Worm (Caenorhabditis elegans): ENCODE results near the gene T05C1.5.

Gene T05C1.5

DNA sequence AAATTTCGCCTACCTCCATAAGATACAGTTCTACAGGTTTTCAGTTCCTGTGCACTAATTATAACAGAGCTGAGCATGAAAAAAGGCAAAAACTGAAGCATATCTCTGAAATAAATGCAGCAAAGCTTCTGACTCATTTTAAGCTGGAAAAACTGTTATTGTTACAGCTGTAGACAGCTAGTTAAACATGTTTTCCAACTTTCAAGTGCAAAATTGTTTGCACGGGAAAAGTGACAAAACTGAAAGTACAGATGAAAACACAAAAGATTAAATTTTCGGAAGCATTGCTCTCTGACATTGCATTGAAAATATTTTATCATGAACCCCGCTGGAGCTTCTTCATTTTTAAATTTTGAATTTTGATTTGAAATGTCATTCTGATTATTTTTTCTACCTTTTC is at the start of gene T05C1.5:
TSS of gene T05C1.5 (minus strand) at position 101 of the 400 bp plus-strand sequence.
- TF ChIP-seq crh-2 (tag; optimal IDR thresholded peaks at IDR 0.05): no peak
- TF ChIP-seq mbf-1 (tag; optimal IDR thresholded peaks at IDR 0.05): no peak
- TF ChIP-seq ceh-82 (tag; optimal IDR thresholded peaks at IDR 0.05): no peak
- TF ChIP-seq gmeb-1 (tag; optimal IDR thresholded peaks at IDR 0.05): no peak
- TF ChIP-seq nhr-12 (tag; optimal IDR thresholded peaks at IDR 0.05): no peak
- no peak for TF ChIP-seq ztf-1 (GFP tag; conservative IDR thresholded peaks at IDR 0.05)
- TF ChIP-seq egl-27 (tag; optimal IDR thresholded peaks at IDR 0.05): no peak
- TF ChIP-seq unc-62 (GFP tag; optimal IDR thresholded peaks at IDR 0.05): no peak
- no peak for TF ChIP-seq zag-1 (tag; optimal IDR thresholded peaks at IDR 0.05)
- TF ChIP-seq elt-3 (tag; optimal IDR thresholded peaks at IDR 0.05): no peak

DNA sequence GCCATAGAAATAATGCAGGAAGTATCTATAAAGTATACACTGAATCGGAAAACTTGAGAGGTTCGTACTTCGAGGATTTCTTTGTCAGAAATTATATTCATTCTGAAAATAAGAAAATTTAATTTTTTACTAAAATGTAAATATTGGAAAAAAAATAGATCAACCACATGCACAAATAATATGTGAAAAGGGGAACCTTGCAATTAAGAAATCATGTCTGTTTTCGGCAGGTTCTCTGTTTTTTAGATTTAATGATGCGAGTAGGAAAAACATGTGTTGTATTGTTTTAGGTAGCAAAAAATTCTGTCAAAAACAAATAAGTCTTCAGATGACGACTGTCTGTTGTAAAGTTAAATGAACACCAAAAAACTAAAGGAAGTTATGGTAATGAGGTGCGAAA is 46.5 kb upstream of the T05C1.5 start, which contains the start of gene sra-33:
TSS of gene sra-33 (minus strand) at position 101 of the 400 bp plus-strand sequence.
- TF ChIP-seq unc-62 (GFP tag; optimal IDR thresholded peaks at IDR 0.05): no peak
- no peak for TF ChIP-seq sem-4 (tag; optimal IDR thresholded peaks at IDR 0.05)
- no peak for TF ChIP-seq ceh-82 (tag; optimal IDR thresholded peaks at IDR 0.05)
- TF ChIP-seq aly-2 (tag; optimal IDR thresholded peaks at IDR 0.05): no peak
- TF ChIP-seq elt-1 (tag; optimal IDR thresholded peaks at IDR 0.05): no peak
- no peak for TF ChIP-seq sma-9 (GFP tag; optimal IDR thresholded peaks at IDR 0.05)
- no peak for TF ChIP-seq sma-9 (tag; optimal IDR thresholded peaks at IDR 0.05)
- TF ChIP-seq lin-11 (tag; optimal IDR thresholded peaks at IDR 0.05): no peak
- no peak for TF ChIP-seq C34F6.9 (tag; optimal IDR thresholded peaks at IDR 0.05)
- no peak for TF ChIP-seq nhr-77 (tag; optimal IDR thresholded peaks at IDR 0.05)
- no peak for TF ChIP-seq nhr-21 (tag; optimal IDR thresholded peaks at IDR 0.05)
- no peak for TF ChIP-seq nhr-129 (tag; optimal IDR thresholded peaks at IDR 0.05)
- TF ChIP-seq skn-1 (tag; optimal IDR thresholded peaks at IDR 0.05): no peak
- no peak for TF ChIP-seq unc-39 (tag; optimal IDR thresholded peaks at IDR 0.05)
- TF ChIP-seq nhr-23 (tag; optimal IDR thresholded peaks at IDR 0.05): no peak
- TF ChIP-seq ama-1 (optimal IDR thresholded peaks at IDR 0.05): no peak
- no peak for TF ChIP-seq snpc-4 (tag; optimal IDR thresholded peaks at IDR 0.05)
- no peak for TF ChIP-seq mab-5 (tag; optimal IDR thresholded peaks at IDR 0.05)
- TF ChIP-seq nhr-6 (tag; optimal IDR thresholded peaks at IDR 0.05): no peak

DNA sequence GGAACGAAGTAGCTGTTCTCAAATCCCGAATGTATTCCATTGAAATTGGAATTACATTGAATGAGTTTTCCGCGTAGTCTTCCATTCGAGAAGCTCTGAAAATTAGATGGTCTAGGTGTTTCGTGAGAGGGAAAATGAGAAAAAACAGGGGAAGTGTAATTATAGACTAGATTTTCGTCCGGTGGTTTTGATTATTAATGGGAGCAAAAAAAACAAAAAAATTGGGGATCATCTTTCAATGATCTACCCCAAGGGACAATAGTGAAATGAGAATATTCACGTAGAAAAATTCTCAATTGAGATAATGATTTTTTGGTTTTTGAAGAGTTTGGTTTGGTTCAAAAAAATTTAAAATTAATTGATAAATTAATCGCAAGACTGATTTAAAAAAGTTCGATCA is 41.3 kb upstream of the T05C1.5 start, which contains the start of gene sra-32:
TSS of gene sra-32 (minus strand) at position 101 of the 400 bp plus-strand sequence.
- no peak for TF ChIP-seq gmeb-1 (tag; optimal IDR thresholded peaks at IDR 0.05)
- no peak for TF ChIP-seq snpc-4 (tag; optimal IDR thresholded peaks at IDR 0.05)
- no peak for TF ChIP-seq F13H6.1 (tag; optimal IDR thresholded peaks at IDR 0.05)
- TF ChIP-seq ama-1 (optimal IDR thresholded peaks at IDR 0.05): no peak
- no peak for TF ChIP-seq blmp-1 (tag; optimal IDR thresholded peaks at IDR 0.05; ENCODE audit: insufficient read depth)
- no peak for TF ChIP-seq ceh-16 (tag; optimal IDR thresholded peaks at IDR 0.05)
- TF ChIP-seq zag-1 (tag; optimal IDR thresholded peaks at IDR 0.05): no peak
- no peak for TF ChIP-seq lin-11 (tag; optimal IDR thresholded peaks at IDR 0.05)
- no peak for TF ChIP-seq fos-1 (tag; optimal IDR thresholded peaks at IDR 0.05)
- TF ChIP-seq C34F6.9 (tag; optimal IDR thresholded peaks at IDR 0.05): no peak
- TF ChIP-seq lsy-2 (tag; optimal IDR thresholded peaks at IDR 0.05): no peak

DNA sequence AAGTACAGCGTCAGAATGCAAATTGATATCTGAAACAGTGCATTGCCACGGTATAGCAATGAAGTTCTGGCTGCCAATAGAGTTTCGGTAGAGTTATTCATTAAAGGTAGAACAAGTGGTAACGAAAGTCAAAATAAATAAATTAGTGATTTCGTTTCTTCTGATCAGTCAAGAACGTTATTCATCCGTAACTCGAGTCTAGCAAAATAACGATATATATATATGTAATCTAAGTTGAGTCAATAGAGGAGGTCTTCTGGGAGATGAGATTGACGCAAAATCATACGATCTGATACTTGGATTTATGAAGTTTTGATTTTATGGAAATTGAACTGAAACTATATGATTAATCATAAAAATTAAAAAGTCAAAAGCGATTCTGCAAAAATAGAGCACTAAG is 37.2 kb upstream of the T05C1.5 start, which contains the start of gene sra-35:
TSS of gene sra-35 (minus strand) at position 101 of the 400 bp plus-strand sequence.
- no peak for TF ChIP-seq sem-4 (tag; optimal IDR thresholded peaks at IDR 0.05)
- no peak for TF ChIP-seq F13H6.1 (tag; optimal IDR thresholded peaks at IDR 0.05)
- TF ChIP-seq nhr-77 (tag; optimal IDR thresholded peaks at IDR 0.05): no peak
- TF ChIP-seq R02D3.7 (tag; optimal IDR thresholded peaks at IDR 0.05): no peak
- no peak for TF ChIP-seq elt-3 (tag; optimal IDR thresholded peaks at IDR 0.05)
- no peak for TF ChIP-seq lin-39 (tag; optimal IDR thresholded peaks at IDR 0.05)
- TF ChIP-seq peb-1 (tag; optimal IDR thresholded peaks at IDR 0.05): no peak

DNA sequence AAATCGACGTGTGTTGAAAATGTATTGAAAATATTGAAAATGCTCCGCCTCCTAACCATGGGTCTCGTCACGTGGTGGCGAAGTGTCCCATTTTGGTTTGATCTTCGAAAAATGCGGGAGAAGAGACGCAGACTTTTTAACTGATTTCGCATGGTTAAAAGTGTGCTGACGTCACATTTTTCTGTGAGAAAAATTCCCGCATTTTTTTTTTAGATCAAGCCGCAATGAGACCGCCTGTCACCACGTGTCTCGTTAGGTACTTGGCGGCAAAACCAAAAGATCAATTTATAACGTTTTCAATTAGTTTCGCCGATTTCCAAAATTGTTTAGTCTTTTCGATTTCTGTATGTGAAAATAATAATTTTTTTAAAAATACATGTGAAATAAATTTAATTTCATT is 34.6 kb upstream of the T05C1.5 start:
- no peak for TF ChIP-seq blmp-1 (tag; optimal IDR thresholded peaks at IDR 0.05; ENCODE audit: insufficient read depth)
- no peak for TF ChIP-seq snpc-4 (tag; optimal IDR thresholded peaks at IDR 0.05)
- no peak for TF ChIP-seq peb-1 (tag; optimal IDR thresholded peaks at IDR 0.05)
- TF ChIP-seq mbf-1 (tag; optimal IDR thresholded peaks at IDR 0.05): no peak
- no peak for TF ChIP-seq nhr-25 (tag; optimal IDR thresholded peaks at IDR 0.05)
- TF ChIP-seq nhr-21 (tag; optimal IDR thresholded peaks at IDR 0.05): no peak
- TF ChIP-seq F13H6.1 (tag; optimal IDR thresholded peaks at IDR 0.05): no peak
- no peak for TF ChIP-seq unc-39 (tag; optimal IDR thresholded peaks at IDR 0.05)
- TF ChIP-seq lsy-2 (tag; optimal IDR thresholded peaks at IDR 0.05): no peak
- TF ChIP-seq elt-3 (tag; optimal IDR thresholded peaks at IDR 0.05): no peak
- TF ChIP-seq ceh-82 (tag; optimal IDR thresholded peaks at IDR 0.05): no peak
- TF ChIP-seq nhr-237 (tag; optimal IDR thresholded peaks at IDR 0.05): no peak
- no peak for TF ChIP-seq sma-9 (GFP tag; optimal IDR thresholded peaks at IDR 0.05)
- no peak for TF ChIP-seq sma-9 (tag; optimal IDR thresholded peaks at IDR 0.05)
- no peak for TF ChIP-seq gmeb-1 (tag; optimal IDR thresholded peaks at IDR 0.05)

Measured in whole organism, L2 larva.